Worm (Caenorhabditis elegans): ENCODE measurements around the gene ubc-15.

Gene ubc-15

ce11 chrII:2921860-2922259, 8.5 kb upstream of the ubc-15 start:
- TF ChIP-seq aly-2 (tag; optimal IDR thresholded peaks at IDR 0.05) (no peak), set-16 (GFP tag; IDR thresholded peaks at IDR 0.05) (peak; percentile 66)

- peak; percentile 14 for TF ChIP-seq nhr-28 (tag; optimal IDR thresholded peaks at IDR 0.05)
- TF ChIP-seq cey-2 (tag; optimal IDR thresholded peaks at IDR 0.05; ENCODE audit: borderline replicate concordance, insufficient read depth): no peak
- peak; percentile 41; the same call in 1 of the 2 replicates for TF ChIP-seq tra-1 (GFP tag; IDR thresholded peaks at IDR 0.05)
- no peak for TF ChIP-seq snpc-1.2 (GFP tag; IDR thresholded peaks at IDR 0.05)
- no peak for TF ChIP-seq F37D6.2 (tag; optimal IDR thresholded peaks at IDR 0.05)
- peak; percentile 79 for TF ChIP-seq hmg-1.1 (GFP tag; IDR thresholded peaks at IDR 0.05)
- peak; percentile 28 for TF ChIP-seq fkh-10 (GFP tag; optimal IDR thresholded peaks at IDR 0.05)
- TF ChIP-seq lin-38 (GFP tag; IDR thresholded peaks at IDR 0.05): peak; percentile 70
- peak in 1 of 2 experiments; percentile 87 for TF ChIP-seq unc-62 (GFP tag; optimal IDR thresholded peaks at IDR 0.05 in 1 of 2)
- no peak for TF ChIP-seq unc-62 (tag; optimal IDR thresholded peaks at IDR 0.05)
- TF ChIP-seq dmd-6 (GFP tag; IDR thresholded peaks at IDR 0.05): peak; percentile 49
- no peak for TF ChIP-seq nhr-42 (GFP tag; IDR thresholded peaks at IDR 0.05)
- peak in 1 of 2 experiments; percentile 55 for TF ChIP-seq lsy-2 (tag; optimal IDR thresholded peaks at IDR 0.05)
- peak; percentile 26 for TF ChIP-seq aha-1 (tag)
- peak; percentile 76 to 91 for TF ChIP-seq mdl-1 (tag; optimal IDR thresholded peaks at IDR 0.05)
- TF ChIP-seq mdt-29 (GFP tag; IDR thresholded peaks at IDR 0.05): peak; percentile 83
- 0 out of 2 replicates have a peak, but pooled peaks have one; percentile 6 for TF ChIP-seq zfp-3 (GFP tag; conservative IDR thresholded peaks at IDR 0.05)
- TF ChIP-seq nhr-25 (tag; optimal IDR thresholded peaks at IDR 0.05; ENCODE audit: borderline replicate concordance, insufficient read depth): no peak
- TF ChIP-seq dpl-1 (GFP tag; optimal IDR thresholded peaks at IDR 0.05): peak; percentile 16
- no peak for TF ChIP-seq madf-9 (GFP tag; conservative IDR thresholded peaks at IDR 0.05)
- peak; percentile 4 to 40 for TF ChIP-seq daf-16 (GFP tag; optimal IDR thresholded peaks at IDR 0.05)
- TF ChIP-seq daf-16 (tag; optimal IDR thresholded peaks at IDR 0.05): peak; percentile 58
- TF ChIP-seq mes-2 (tag; optimal IDR thresholded peaks at IDR 0.05; ENCODE audit: poor library complexity, severe bottlenecking): peak; percentile 69
- TF ChIP-seq hif-1 (tag; optimal IDR thresholded peaks at IDR 0.05): peak in 1 of 2 experiments; percentile 7
- peak; percentile 30 for TF ChIP-seq lin-13 (GFP tag; optimal IDR thresholded peaks at IDR 0.05)
- peak; percentile 45 for TF ChIP-seq ama-1 (optimal IDR thresholded peaks at IDR 0.05)
- no peak for TF ChIP-seq zag-1 (tag; optimal IDR thresholded peaks at IDR 0.05)
- TF ChIP-seq ceh-20 (GFP tag; IDR thresholded peaks at IDR 0.05): no peak
- TF ChIP-seq nhr-10 (tag; optimal IDR thresholded peaks at IDR 0.05): no peak
- peak; percentile 18 for TF ChIP-seq F10B5.3 (tag; optimal IDR thresholded peaks at IDR 0.05)
- no peak for TF ChIP-seq ctbp-1 (GFP tag; IDR thresholded peaks at IDR 0.05)
- TF ChIP-seq unc-130 (GFP tag; optimal IDR thresholded peaks at IDR 0.05): peak; percentile 64
- 0 out of 2 replicates have a peak, but pooled peaks have one; percentile 11 for TF ChIP-seq T26A8.4 (GFP tag; IDR thresholded peaks at IDR 0.05)
- no peak for TF ChIP-seq ztf-7 (tag; optimal IDR thresholded peaks at IDR 0.05)
- TF ChIP-seq sdz-12 (GFP tag; optimal IDR thresholded peaks at IDR 0.05): no peak
- peak; percentile 18 for TF ChIP-seq F49E8.2 (tag; optimal IDR thresholded peaks at IDR 0.05; ENCODE audit: borderline replicate concordance)
- no peak for TF ChIP-seq pqm-1 (tag; optimal IDR thresholded peaks at IDR 0.05)
- no peak for TF ChIP-seq gei-8 (GFP tag; optimal IDR thresholded peaks at IDR 0.05)
- TF ChIP-seq tag-97 (GFP tag; IDR thresholded peaks at IDR 0.05): 0 out of 2 replicates have a peak, but pooled peaks have one; percentile 15
- TF ChIP-seq spr-1 (tag; optimal IDR thresholded peaks at IDR 0.05): peak; percentile 8
- TF ChIP-seq duxl-1 (tag; optimal IDR thresholded peaks at IDR 0.05; ENCODE audit: poor library complexity): peak; percentile 43
- TF ChIP-seq saeg-2 (GFP tag; IDR thresholded peaks at IDR 0.05): no peak
- no peak for TF ChIP-seq ceh-32 (tag; optimal IDR thresholded peaks at IDR 0.05; ENCODE audit: poor library complexity)
- peak; percentile 53 for TF ChIP-seq php-3 (GFP tag; IDR thresholded peaks at IDR 0.05)
- TF ChIP-seq dve-1 (tag; optimal IDR thresholded peaks at IDR 0.05; ENCODE audit: insufficient read depth): peak; percentile 59
- TF ChIP-seq zip-2 (tag; optimal IDR thresholded peaks at IDR 0.05): no peak
These were observed 7.5 kb upstream of the ubc-15 start for ce11 chrII:2920817-2921458.
